Fruit fly (Drosophila melanogaster) whole organism, embryonic: ENCODE data around the gene CG31109.

ENCODE experiments used
- CG10366 ChIP-seq: fragments of 200-800 bp; sonication (Bioruptor generic); IDR thresholded peaks from 2 replicates; pipeline ENCODE4 v1.3.6; 2022; ENCODE audit warnings: missing biosample characterization, missing genetic modification characterization
- CG10979 ChIP-seq: fragments of 200-800 bp; sonication (Bioruptor generic); optimal IDR thresholded peaks from 2 replicates; lab custom pipeline; 2018; ENCODE audit warnings: missing biosample characterization, mild to moderate bottlenecking, missing genetic modification characterization, moderate library complexity
- CG11695 ChIP-seq: fragments of 200-800 bp; sonication (Bioruptor generic); IDR thresholded peaks from 3 replicates; pipeline ENCODE4 v1.3.6; 2022; ENCODE audit warnings: missing biosample characterization, missing genetic modification characterization
- CG12299 ChIP-seq: fragments of 200-800 bp; sonication (Bioruptor generic); optimal IDR thresholded peaks from 2 replicates; lab custom pipeline; 2018; ENCODE audit warnings: missing biosample characterization, mild to moderate bottlenecking, missing genetic modification characterization
- CG12769 ChIP-seq: fragments of 200-800 bp; sonication (Bioruptor generic); optimal IDR thresholded peaks from 2 replicates; lab custom pipeline; 2019; ENCODE audit warnings: missing biosample characterization, mild to moderate bottlenecking, missing genetic modification characterization, moderate library complexity
- CG13296 ChIP-seq: fragments of 200-800 bp; sonication (Bioruptor generic); optimal IDR thresholded peaks from 3 replicates; lab custom pipeline; 2018; ENCODE audit warnings: missing biosample characterization, mild to moderate bottlenecking, missing genetic modification characterization
- CG15073 ChIP-seq: fragments of 200-800 bp; sonication (Bioruptor generic); optimal IDR thresholded peaks from 2 replicates; lab custom pipeline; 2016; ENCODE audit warnings: missing biosample characterization, missing genetic modification characterization
- CG17385 ChIP-seq: fragments of 200-800 bp; sonication (Bioruptor generic); optimal IDR thresholded peaks from 3 replicates; lab custom pipeline; 2018; ENCODE audit warnings: missing biosample characterization, mild to moderate bottlenecking, missing genetic modification characterization
- CG1832 ChIP-seq: fragments of 200-800 bp; sonication (Bioruptor generic); optimal IDR thresholded peaks from 2 replicates; lab custom pipeline; 2017; ENCODE audit warnings: missing biosample characterization, mild to moderate bottlenecking, missing genetic modification characterization, inconsistent platforms
- CG33557 ChIP-seq: fragments of 200-800 bp; sonication (Bioruptor generic); optimal IDR thresholded peaks from 2 replicates; lab custom pipeline; 2019; ENCODE audit warnings: missing biosample characterization, mild to moderate bottlenecking, missing genetic modification characterization, moderate library complexity
- CG6654 ChIP-seq: fragments of 200-800 bp; sonication (Bioruptor generic); optimal IDR thresholded peaks from 2 replicates; lab custom pipeline; 2017; ENCODE audit warnings: missing biosample characterization, mild to moderate bottlenecking, missing genetic modification characterization
- CG6813 ChIP-seq: fragments of 200-800 bp; sonication (Bioruptor generic); optimal IDR thresholded peaks from 2 replicates; lab custom pipeline; 2017; ENCODE audit warnings: missing biosample characterization, missing genetic modification characterization, mild to moderate bottlenecking, moderate library complexity, missing genetic modification reagents
- CG7357 ChIP-seq: fragments of 200-800 bp; sonication (Bioruptor generic); IDR thresholded peaks from 3 replicates; pipeline ENCODE4 v1.3.6; 2022; ENCODE audit warnings: missing biosample characterization, missing genetic modification characterization
- CG7556 ChIP-seq: fragments of 200-800 bp; sonication (Bioruptor generic); optimal IDR thresholded peaks from 2 replicates; lab custom pipeline; 2017; ENCODE audit warnings: missing biosample characterization, mild to moderate bottlenecking, missing genetic modification characterization
- CG7745 ChIP-seq: fragments of 200-800 bp; sonication (Bioruptor generic); optimal IDR thresholded peaks from 2 replicates; lab custom pipeline; 2018; ENCODE audit warnings: missing biosample characterization, mild to moderate bottlenecking, missing genetic modification characterization, moderate library complexity
- CG7963 ChIP-seq: fragments of 200-800 bp; sonication (Bioruptor generic); IDR thresholded peaks from 3 replicates; pipeline ENCODE4 v1.3.6; 2022; ENCODE audit warnings: missing biosample characterization, missing genetic modification characterization; ENCODE audit not compliant: partially characterized antibody
- CG8359 ChIP-seq: fragments of 200-800 bp; sonication (Bioruptor generic); optimal IDR thresholded peaks from 2 replicates; lab custom pipeline; 2017; ENCODE audit warnings: missing biosample characterization, mild to moderate bottlenecking, missing genetic modification characterization, borderline replicate concordance
- CG8944 ChIP-seq: fragments of 200-800 bp; sonication (Bioruptor generic); optimal IDR thresholded peaks from 3 replicates; lab custom pipeline; 2016; ENCODE audit warnings: missing biosample characterization, missing genetic modification characterization
- CTCF ChIP-seq: fragments of 200-800 bp; sonication (Bioruptor generic); optimal IDR thresholded peaks from 2 replicates; lab custom pipeline; 2017; ENCODE audit warnings: missing biosample characterization, mild to moderate bottlenecking, missing genetic modification characterization, moderate library complexity
- CkIIα-i1 ChIP-seq: fragments of 200-800 bp; sonication (Bioruptor generic); IDR thresholded peaks from 2 replicates; pipeline ENCODE4 v1.3.6; 2022; ENCODE audit warnings: missing biosample characterization, missing genetic modification characterization
- Dbx ChIP-seq: fragments of 200-800 bp; sonication (Bioruptor generic); IDR thresholded peaks from 3 replicates; pipeline ENCODE4 v1.3.6; 2022; ENCODE audit warnings: missing biosample characterization, missing genetic modification characterization
- Drgx ChIP-seq: fragments of 200-800 bp; sonication (Bioruptor generic); IDR thresholded peaks from 2 replicates; pipeline ENCODE4 v1.3.6; 2022; ENCODE audit warnings: missing biosample characterization, missing genetic modification characterization
- E2f2 ChIP-seq: fragments of 200-800 bp; sonication (Bioruptor generic); IDR thresholded peaks from 2 replicates; pipeline ENCODE4 v1.3.6; 2022; ENCODE audit warnings: missing biosample characterization, missing genetic modification characterization
- Gsc ChIP-seq: fragments of 200-800 bp; sonication (Bioruptor generic); IDR thresholded peaks from 2 replicates; pipeline ENCODE4 v1.3.6; 2022; ENCODE audit warnings: missing biosample characterization, missing genetic modification characterization
- Hmr ChIP-seq: fragments of 200-800 bp; sonication (Bioruptor generic); optimal IDR thresholded peaks from 3 replicates; lab custom pipeline; 2017; ENCODE audit warnings: mild to moderate bottlenecking, missing biosample characterization, missing genetic modification reagents, missing genetic modification characterization
- Lim3 ChIP-seq: fragments of 200-800 bp; sonication (Bioruptor generic); IDR thresholded peaks from 2 replicates; pipeline ENCODE4 v1.3.6; 2022; ENCODE audit warnings: missing biosample characterization, missing genetic modification characterization
- Med ChIP-seq: fragments of 200-800 bp; sonication (Bioruptor generic); peaks from one replicate; lab custom pipeline; 2016; ENCODE audit warnings: missing biosample characterization, missing genetic modification characterization, mild to moderate bottlenecking, inconsistent platforms, moderate library complexity
- Rx ChIP-seq: fragments of 200-800 bp; sonication (Bioruptor generic); IDR thresholded peaks from 2 replicates; pipeline ENCODE4 v1.3.6; 2022; ENCODE audit warnings: missing biosample characterization, missing genetic modification characterization
- Sox100B ChIP-seq: fragments of 200-800 bp; sonication (Bioruptor generic); optimal IDR thresholded peaks from 3 replicates; lab custom pipeline; 2018; ENCODE audit warnings: missing biosample characterization, mild to moderate bottlenecking, missing genetic modification characterization
- Sry-δ ChIP-seq: fragments of 200-800 bp; sonication (Bioruptor generic); optimal IDR thresholded peaks from 2 replicates; lab custom pipeline; 2016; ENCODE audit warnings: missing biosample characterization, missing genetic modification characterization
- ac ChIP-seq: fragments of 200-800 bp; sonication (Bioruptor generic); optimal IDR thresholded peaks from 3 replicates; lab custom pipeline; 2017; ENCODE audit warnings: missing biosample characterization, mild to moderate bottlenecking, missing genetic modification characterization
- ase ChIP-seq: fragments of 200-800 bp; sonication (Bioruptor generic); IDR thresholded peaks from 3 replicates; pipeline ENCODE4 v1.3.6; 2022; ENCODE audit warnings: missing biosample characterization, missing genetic modification characterization
- btn ChIP-seq: fragments of 200-800 bp; sonication (Bioruptor generic); optimal IDR thresholded peaks from 2 replicates; lab custom pipeline; 2016; ENCODE audit warnings: missing biosample characterization, missing genetic modification characterization
- caup ChIP-seq: fragments of 200-800 bp; sonication (Bioruptor generic); optimal IDR thresholded peaks from 3 replicates; lab custom pipeline; 2017; ENCODE audit warnings: missing biosample characterization, mild to moderate bottlenecking, missing genetic modification characterization, moderate library complexity; ENCODE audit not compliant: severe bottlenecking
- cg ChIP-seq: fragments of 200-800 bp; sonication (Bioruptor generic); optimal IDR thresholded peaks from 3 replicates; lab custom pipeline; 2019; ENCODE audit warnings: missing biosample characterization, mild to moderate bottlenecking, missing genetic modification characterization, moderate library complexity
- croc ChIP-seq: fragments of 200-800 bp; sonication (Bioruptor generic); conservative IDR thresholded peaks from 3 replicates; pipeline ENCODE4 v1.3.6; 2022; ENCODE audit warnings: missing biosample characterization, missing genetic modification characterization
- crol ChIP-seq: fragments of 200-800 bp; sonication (Bioruptor generic); IDR thresholded peaks from 2 replicates; pipeline ENCODE4 v1.3.6; 2022; ENCODE audit warnings: missing biosample characterization, missing genetic modification characterization
- fd96Cb ChIP-seq: fragments of 200-800 bp; sonication (Bioruptor generic); optimal IDR thresholded peaks from 2 replicates; lab custom pipeline; 2018; ENCODE audit warnings: missing biosample characterization, mild to moderate bottlenecking, missing genetic modification characterization, moderate library complexity
- kah ChIP-seq: fragments of 200-800 bp; sonication (Bioruptor generic); optimal IDR thresholded peaks from 2 replicates; lab custom pipeline; 2018; ENCODE audit warnings: missing biosample characterization, mild to moderate bottlenecking, missing genetic modification characterization
- kay ChIP-seq: fragments of 200-800 bp; sonication (Bioruptor generic); optimal IDR thresholded peaks from 2 replicates; lab custom pipeline; 2016; ENCODE audit warnings: missing biosample characterization, missing genetic modification characterization
- lbe ChIP-seq: fragments of 200-800 bp; sonication (Bioruptor generic); optimal IDR thresholded peaks from 2 replicates; lab custom pipeline; 2016; ENCODE audit warnings: missing biosample characterization, mild to moderate bottlenecking, missing genetic modification characterization
- maf-S ChIP-seq: fragments of 200-800 bp; sonication (Bioruptor generic); optimal IDR thresholded peaks from 2 replicates; lab custom pipeline; 2016; ENCODE audit warnings: missing biosample characterization, missing genetic modification characterization
- nau ChIP-seq: fragments of 200-800 bp; sonication (Bioruptor generic); optimal IDR thresholded peaks from 3 replicates; lab custom pipeline; 2017; ENCODE audit warnings: missing biosample characterization, mild to moderate bottlenecking, missing genetic modification characterization, missing genetic modification reagents
- otp ChIP-seq: fragments of 200-800 bp; sonication (Bioruptor generic); IDR thresholded peaks from 3 replicates; pipeline ENCODE4, ENCODE4 v1.3.6; 2022; ENCODE audit warnings: missing biosample characterization, missing genetic modification characterization
- slp2 ChIP-seq: fragments of 200-800 bp; sonication (Bioruptor generic); optimal IDR thresholded peaks from 2 replicates; lab custom pipeline; 2016; ENCODE audit warnings: missing biosample characterization, missing genetic modification characterization
- sna ChIP-seq: fragments of 200-800 bp; sonication (Bioruptor generic); IDR thresholded peaks from 2 replicates; pipeline ENCODE4 v1.3.6; 2022; ENCODE audit warnings: missing biosample characterization, missing genetic modification characterization; ENCODE audit not compliant: partially characterized antibody
- tll ChIP-seq, 2 experiments: fragments of 200-800 bp in 1 of 2; fragments of >200 bp in 1 of 2; sonication (Bioruptor generic) in 1 of 2; optimal IDR thresholded peaks; 2 replicates each; lab custom pipeline; 2017 to 2019; ENCODE audit warnings: missing biosample characterization in 2 of 2, missing genetic modification characterization in 2 of 2, mild to moderate bottlenecking in 1 of 2, moderate library complexity in 1 of 2
- twi ChIP-seq: fragments of 200-800 bp; optimal IDR thresholded peaks from 2 replicates; lab custom pipeline; 2019; ENCODE audit warnings: missing biosample characterization, mild to moderate bottlenecking, missing genetic modification characterization, moderate library complexity
- tx ChIP-seq: fragments of 200-800 bp; sonication (Bioruptor generic); optimal IDR thresholded peaks from 2 replicates; lab custom pipeline; 2016; ENCODE audit warnings: missing biosample characterization, missing genetic modification characterization
- z ChIP-seq: fragments of 200-800 bp; sonication (Bioruptor generic); IDR thresholded peaks from 3 replicates; pipeline ENCODE4 v1.3.6; 2022; ENCODE audit warnings: missing biosample characterization, missing genetic modification characterization

Gene CG31109

DNA sequence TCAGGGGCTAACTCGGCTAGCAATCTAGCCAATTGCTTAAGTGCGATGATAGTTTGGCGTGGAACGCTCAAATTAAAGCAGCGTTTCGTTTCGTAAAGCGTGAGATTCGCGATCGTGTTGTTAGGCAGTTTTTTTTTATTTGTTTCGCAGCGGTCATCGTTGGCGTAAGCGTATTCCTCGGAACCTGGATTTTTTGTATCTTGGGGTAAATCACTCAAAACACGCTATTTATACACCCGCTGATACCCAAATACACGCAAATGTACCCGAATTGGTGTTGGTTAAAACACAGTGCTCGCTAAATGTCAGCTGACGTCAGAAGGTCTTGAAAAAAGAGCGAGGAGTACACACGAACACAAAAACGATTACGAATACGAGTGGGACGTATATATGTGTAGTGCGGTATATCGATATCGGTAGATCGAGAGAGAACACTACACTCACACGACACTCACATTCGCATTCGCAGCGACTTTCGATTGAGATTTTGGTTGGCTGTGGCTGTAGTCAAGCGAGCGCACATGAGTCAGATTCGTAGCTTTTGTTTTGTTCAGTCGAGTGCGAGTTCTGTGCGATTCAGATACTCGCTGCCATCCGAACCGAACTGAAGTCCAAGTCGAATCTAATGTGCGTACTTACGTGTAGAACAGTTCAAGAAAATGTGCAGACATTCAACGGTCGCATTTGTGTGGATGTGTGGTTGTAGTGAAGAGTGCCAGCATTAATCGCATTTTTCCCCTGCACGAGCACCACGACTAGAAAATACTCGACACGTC is 4.5 kb downstream of the CG31109 start (continued):
- TF ChIP-seq CG6654 (GFP tag; lab: Kevin White, UChicago) = no peak
- peak; percentile 5 for TF ChIP-seq nau
- TF ChIP-seq crol (GFP tag; lab: Robert Waterston, UW) = no peak
- peak; percentile 49 for TF ChIP-seq CG13296 (GFP tag; lab: Kevin White, UChicago)
- no peak for TF ChIP-seq ase (GFP tag; lab: Robert Waterston, UW)
- TF ChIP-seq lbe (GFP tag; lab: Kevin White, UChicago) = peak; percentile 88
- TF ChIP-seq CG17385 (GFP tag; lab: Kevin White, UChicago) = no peak
- no peak for TF ChIP-seq CG1832
- TF ChIP-seq otp (GFP tag; lab: Robert Waterston, UW) = no peak
- no peak for TF ChIP-seq CG7357 (GFP tag; lab: Robert Waterston, UW)
- no peak for TF ChIP-seq slp2 (GFP tag; lab: Kevin White, UChicago)
- TF ChIP-seq caup (GFP tag; lab: Kevin White, UChicago) = peak; percentile 39
- TF ChIP-seq CG10366 (GFP tag; lab: Robert Waterston, UW) = no peak
- no peak for TF ChIP-seq Dbx (GFP tag; lab: Robert Waterston, UW)
- no peak for TF ChIP-seq CG11695 (GFP tag; lab: Robert Waterston, UW)
- no peak for TF ChIP-seq Drgx (GFP tag; lab: Robert Waterston, UW)
- no peak for TF ChIP-seq CkIIα-i1 (GFP tag; lab: Robert Waterston, UW)
- TF ChIP-seq ac (GFP tag; lab: Kevin White, UChicago) = no peak
- TF ChIP-seq tll (GFP tag; optimal IDR thresholded peaks at IDR 0.05; lab: Kevin White, UChicago) = peak in 1 of 2 experiments; percentile 47
- TF ChIP-seq CG33557 (GFP tag; lab: Kevin White, UChicago) = peak; percentile 30
- TF ChIP-seq twi (tag; lab: Kevin White, UChicago) = no peak
- no peak for TF ChIP-seq tx (GFP tag; lab: Kevin White, UChicago)
- no peak for TF ChIP-seq CG7963
- no peak for TF ChIP-seq z (GFP tag; lab: Robert Waterston, UW)
- no peak for TF ChIP-seq E2f2
- TF ChIP-seq CTCF (GFP tag; lab: Kevin White, UChicago) = no peak
- TF ChIP-seq CG7745 (tag; lab: Kevin White, UChicago) = peak; percentile 38
- no peak for TF ChIP-seq CG10979
- TF ChIP-seq CG12299 (tag; lab: Kevin White, UChicago) = no peak
- peak; percentile 46 for TF ChIP-seq Sry-δ (GFP tag; lab: Kevin White, UChicago)
- peak; percentile 99 for TF ChIP-seq cg (GFP tag; lab: Kevin White, UChicago)
- peak; percentile 67 for TF ChIP-seq Hmr (GFP tag; lab: Kevin White, UChicago)
- no peak for TF ChIP-seq sna (GFP tag; lab: Robert Waterston, UW)
- peak; percentile 80 for TF ChIP-seq Med (GFP tag; lab: Kevin White, UChicago)
- no peak for TF ChIP-seq CG7556 (GFP tag; lab: Kevin White, UChicago)
- no peak for TF ChIP-seq maf-S (GFP tag; lab: Kevin White, UChicago)
- peak; percentile 73 for TF ChIP-seq CG12769 (tag; lab: Kevin White, UChicago)
- peak; percentile 17 for TF ChIP-seq kah (GFP tag; lab: Kevin White, UChicago)
- TF ChIP-seq fd96Cb = no peak
- no peak for TF ChIP-seq Lim3 (GFP tag; lab: Robert Waterston, UW)
- TF ChIP-seq kay (GFP tag; lab: Kevin White, UChicago) = peak; percentile 93
- no peak for TF ChIP-seq CG6813 (GFP tag; lab: Kevin White, UChicago)
- no peak for TF ChIP-seq croc (GFP tag; lab: Robert Waterston, UW)
- TF ChIP-seq CG15073 = no peak
- no peak for TF ChIP-seq CG8944 (GFP tag; lab: Kevin White, UChicago)
- TF ChIP-seq Rx (GFP tag; lab: Robert Waterston, UW) = no peak
- no peak for TF ChIP-seq CG8359 (GFP tag; lab: Kevin White, UChicago)
- TF ChIP-seq Gsc = no peak
- no peak for TF ChIP-seq Sox100B (GFP tag; lab: Kevin White, UChicago)
- TF ChIP-seq btn (GFP tag; lab: Kevin White, UChicago) = no peak
